Fruit fly (Drosophila melanogaster) whole organism, embryonic: Measurements from ENCODE around the gene CG5853.

Experiments
- Antp ChIP-seq: fragments of 200-800 bp; sonication (Bioruptor generic); optimal IDR thresholded peaks from 3 replicates; lab custom pipeline; 2016; ENCODE audit warnings: missing biosample characterization, missing genetic modification characterization
- CG10543 ChIP-seq: fragments of 200-800 bp; sonication (Bioruptor generic); optimal IDR thresholded peaks from 3 replicates; lab custom pipeline; 2017; ENCODE audit warnings: missing biosample characterization, mild to moderate bottlenecking, missing genetic modification characterization, moderate library complexity
- CG11504 ChIP-seq: fragments of 200-800 bp; sonication (Bioruptor generic); optimal IDR thresholded peaks from 3 replicates; lab custom pipeline; 2019; ENCODE audit warnings: missing biosample characterization, mild to moderate bottlenecking, missing genetic modification characterization, moderate library complexity
- CG12391 ChIP-seq: fragments of 200-800 bp; sonication (Bioruptor generic); optimal IDR thresholded peaks from 3 replicates; lab custom pipeline; 2018; ENCODE audit warnings: missing biosample characterization, mild to moderate bottlenecking, missing genetic modification characterization, moderate library complexity
- CG12769 ChIP-seq: fragments of 200-800 bp; sonication (Bioruptor generic); optimal IDR thresholded peaks from 2 replicates; lab custom pipeline; 2019; ENCODE audit warnings: missing biosample characterization, mild to moderate bottlenecking, missing genetic modification characterization, moderate library complexity
- CG16779 ChIP-seq: fragments of 200-800 bp; sonication (Bioruptor generic); IDR thresholded peaks from 2 replicates; pipeline ENCODE4 v1.3.6; 2022; ENCODE audit warnings: missing biosample characterization, missing genetic modification characterization
- CG17802 ChIP-seq: fragments of 200-800 bp; sonication (Bioruptor generic); optimal IDR thresholded peaks from 2 replicates; lab custom pipeline; 2018; ENCODE audit warnings: missing biosample characterization, mild to moderate bottlenecking, missing genetic modification characterization, moderate library complexity
- CG18011 ChIP-seq: fragments of 200-800 bp; sonication (Bioruptor generic); optimal IDR thresholded peaks from 2 replicates; lab custom pipeline; 2017; ENCODE audit warnings: missing biosample characterization, missing genetic modification characterization, mild to moderate bottlenecking, moderate library complexity, missing genotype
- CG3065 ChIP-seq: fragments of 200-800 bp; sonication (Bioruptor generic); optimal IDR thresholded peaks from 2 replicates; lab custom pipeline; 2016; ENCODE audit warnings: missing biosample characterization, missing genetic modification characterization
- CG31388 ChIP-seq: fragments of 200-800 bp; sonication (Bioruptor generic); optimal IDR thresholded peaks from 2 replicates; lab custom pipeline; 2016; ENCODE audit warnings: missing biosample characterization, missing genetic modification characterization
- CG34422 ChIP-seq: fragments of 200-800 bp; sonication (Bioruptor generic); IDR thresholded peaks from 3 replicates; pipeline ENCODE4 v1.3.6; 2022; ENCODE audit warnings: missing biosample characterization, missing genetic modification characterization
- CG4360 ChIP-seq: fragments of 200-800 bp; sonication (Bioruptor generic); IDR thresholded peaks from 2 replicates; pipeline ENCODE4 v1.3.6; 2022; ENCODE audit warnings: missing biosample characterization, missing genetic modification characterization
- CG6175 ChIP-seq: fragments of 200-800 bp; sonication (Bioruptor generic); IDR thresholded peaks from 3 replicates; pipeline ENCODE4 v1.3.6; 2022; ENCODE audit warnings: missing biosample characterization, missing genetic modification characterization
- CG6683 ChIP-seq: fragments of 200-800 bp; sonication (Bioruptor generic); optimal IDR thresholded peaks from 2 replicates; lab custom pipeline; 2017; ENCODE audit warnings: missing biosample characterization, mild to moderate bottlenecking, missing genetic modification characterization, missing genetic modification reagents
- CG9609 ChIP-seq: fragments of 200-800 bp; sonication (Bioruptor generic); optimal IDR thresholded peaks from 3 replicates; lab custom pipeline; 2016; ENCODE audit warnings: missing biosample characterization, missing genetic modification characterization
- CG9817 ChIP-seq: fragments of 200-800 bp; sonication (Bioruptor generic); optimal IDR thresholded peaks from 2 replicates; lab custom pipeline; 2018; ENCODE audit warnings: missing biosample characterization, mild to moderate bottlenecking, missing genetic modification characterization, moderate library complexity
- Fer3 ChIP-seq: fragments of 200-800 bp; sonication (Bioruptor generic); optimal IDR thresholded peaks from 2 replicates; lab custom pipeline; 2018; ENCODE audit warnings: missing biosample characterization, mild to moderate bottlenecking, missing genetic modification characterization, moderate library complexity
- HHEX ChIP-seq: fragments of 200-800 bp; sonication (Bioruptor generic); optimal IDR thresholded peaks from 3 replicates; lab custom pipeline; 2017; ENCODE audit warnings: missing biosample characterization, mild to moderate bottlenecking, missing genetic modification characterization, missing genetic modification reagents
- HLH4C ChIP-seq: fragments of 200-800 bp; sonication (Bioruptor generic); IDR thresholded peaks from 3 replicates; pipeline ENCODE4 v1.3.6; 2022; ENCODE audit warnings: missing biosample characterization, missing genetic modification characterization; ENCODE audit not compliant: partially characterized antibody
- Hr39 ChIP-seq: fragments of >200 bp; optimal IDR thresholded peaks from 2 replicates; lab custom pipeline; 2017
- MESR4 ChIP-seq: fragments of 200-800 bp; sonication (Bioruptor generic); optimal IDR thresholded peaks from 2 replicates; lab custom pipeline; 2018; ENCODE audit warnings: missing biosample characterization, mild to moderate bottlenecking, missing genetic modification characterization, moderate library complexity
- Vsx1 ChIP-seq: fragments of 200-800 bp; sonication (Bioruptor generic); optimal IDR thresholded peaks from 2 replicates; lab custom pipeline; 2017; ENCODE audit warnings: missing biosample characterization, mild to moderate bottlenecking, missing genetic modification characterization, missing genetic modification reagents
- ap ChIP-seq: fragments of 200-800 bp; sonication (Bioruptor generic); IDR thresholded peaks from 2 replicates; pipeline ENCODE4 v1.3.6; 2022; ENCODE audit warnings: missing biosample characterization, missing genetic modification characterization
- ato ChIP-seq: fragments of 200-800 bp; sonication (Bioruptor generic); IDR thresholded peaks from 2 replicates; pipeline ENCODE4 v1.3.6; 2022; ENCODE audit warnings: missing biosample characterization, missing genetic modification characterization; ENCODE audit not compliant: partially characterized antibody
- cad ChIP-seq: fragments of >200 bp; optimal IDR thresholded peaks from 2 replicates; lab custom pipeline; 2017; ENCODE audit warnings: missing biosample characterization, missing genetic modification characterization
- cas ChIP-seq: fragments of 200-800 bp; sonication (Bioruptor generic); IDR thresholded peaks from 2 replicates; pipeline ENCODE4 v1.3.6; 2022; ENCODE audit warnings: missing biosample characterization, missing genetic modification characterization
- chm ChIP-seq: fragments of 200-800 bp; sonication (Bioruptor generic); IDR thresholded peaks from 2 replicates; pipeline ENCODE4 v1.3.6; 2022; ENCODE audit warnings: missing biosample characterization, missing genetic modification characterization
- crc ChIP-seq: fragments of 200-800 bp; sonication (Bioruptor generic); optimal IDR thresholded peaks from 2 replicates; lab custom pipeline; 2016; ENCODE audit warnings: missing biosample characterization, missing genetic modification characterization
- croc ChIP-seq: fragments of 200-800 bp; sonication (Bioruptor generic); conservative IDR thresholded peaks from 3 replicates; pipeline ENCODE4 v1.3.6; 2022; ENCODE audit warnings: missing biosample characterization, missing genetic modification characterization
- dan ChIP-seq: fragments of 200-800 bp; sonication (Bioruptor generic); IDR thresholded peaks from 2 replicates; pipeline ENCODE4 v1.3.6; 2022; ENCODE audit warnings: missing biosample characterization, missing genetic modification characterization
- en ChIP-seq: fragments of 200-800 bp; sonication (Bioruptor generic); optimal IDR thresholded peaks from 2 replicates; lab custom pipeline; 2016; ENCODE audit warnings: missing biosample characterization, missing genetic modification characterization
- gfzf ChIP-seq: fragments of 200-800 bp; sonication (Bioruptor generic); optimal IDR thresholded peaks from 2 replicates; lab custom pipeline; 2016; ENCODE audit warnings: missing biosample characterization, mild to moderate bottlenecking, missing genetic modification characterization, moderate library complexity
- gsb ChIP-seq: fragments of 200-800 bp; sonication (Bioruptor generic); IDR thresholded peaks from 2 replicates; pipeline ENCODE4 v1.3.6; 2022; ENCODE audit warnings: missing biosample characterization, missing genetic modification characterization
- jigr1 ChIP-seq: fragments of 200-800 bp; sonication (Bioruptor generic); IDR thresholded peaks from 3 replicates; pipeline ENCODE4 v1.3.6; 2022; ENCODE audit warnings: missing biosample characterization, missing genetic modification characterization
- kni ChIP-seq: fragments of 200-800 bp; sonication (Bioruptor generic); optimal IDR thresholded peaks from 3 replicates; lab custom pipeline; 2017; ENCODE audit warnings: mild to moderate bottlenecking, missing biosample characterization, missing genetic modification reagents, missing genetic modification characterization
- lbe ChIP-seq: fragments of 200-800 bp; sonication (Bioruptor generic); optimal IDR thresholded peaks from 2 replicates; lab custom pipeline; 2016; ENCODE audit warnings: missing biosample characterization, mild to moderate bottlenecking, missing genetic modification characterization
- lov ChIP-seq, 2 experiments: fragments of 200-800 bp in 1 of 2; fragments of >200 bp in 1 of 2; sonication (Bioruptor generic) in 1 of 2; IDR thresholded peaks in 1 of 2; optimal IDR thresholded peaks in 1 of 2; 2 replicates in 1 of 2; 3 replicates in 1 of 2; pipeline versions ENCODE4 v1.3.6 to Lab custom; 2017 to 2022; ENCODE audit warnings: missing biosample characterization in 1 of 2, missing genetic modification characterization in 1 of 2
- maf-S ChIP-seq: fragments of 200-800 bp; sonication (Bioruptor generic); optimal IDR thresholded peaks from 2 replicates; lab custom pipeline; 2016; ENCODE audit warnings: missing biosample characterization, missing genetic modification characterization
- nau ChIP-seq: fragments of 200-800 bp; sonication (Bioruptor generic); optimal IDR thresholded peaks from 3 replicates; lab custom pipeline; 2017; ENCODE audit warnings: missing biosample characterization, mild to moderate bottlenecking, missing genetic modification characterization, missing genetic modification reagents
- pan ChIP-seq, 4 experiments: fragments of >200 bp in 3 of 4; fragments of 200-800 bp in 1 of 4; sonication (Bioruptor generic) in 1 of 4; optimal IDR thresholded peaks in 3 of 4; IDR thresholded peaks in 1 of 4; 2 replicates each; pipeline versions ENCODE4 v1.3.6 to Lab custom; 2017 to 2022; ENCODE audit warnings: missing biosample characterization in 2 of 4, missing genetic modification characterization in 2 of 4, mixed read lengths in 1 of 4
- phol ChIP-seq: fragments of 200-800 bp; sonication (Bioruptor generic); optimal IDR thresholded peaks from 3 replicates; lab custom pipeline; 2018; ENCODE audit warnings: missing biosample characterization, mild to moderate bottlenecking, missing genetic modification characterization, moderate library complexity
- salm ChIP-seq: fragments of 200-800 bp; sonication (Bioruptor generic); optimal IDR thresholded peaks from 2 replicates; lab custom pipeline; 2018; ENCODE audit warnings: missing biosample characterization, mild to moderate bottlenecking, missing genetic modification characterization
- slou ChIP-seq: fragments of 200-800 bp; sonication (Bioruptor generic); optimal IDR thresholded peaks from 3 replicates; lab custom pipeline; 2016; ENCODE audit warnings: missing biosample characterization, missing genetic modification characterization
- sug ChIP-seq: fragments of 200-800 bp; optimal IDR thresholded peaks from 2 replicates; lab custom pipeline; 2019; ENCODE audit warnings: missing biosample characterization, mild to moderate bottlenecking, missing genetic modification characterization, moderate library complexity
- vfl ChIP-seq: fragments of 200-800 bp; sonication (Bioruptor generic); optimal IDR thresholded peaks from 2 replicates; lab custom pipeline; 2016; ENCODE audit warnings: missing biosample characterization, missing genetic modification characterization
- vnd ChIP-seq: fragments of 200-800 bp; sonication (Bioruptor generic); IDR thresholded peaks from 3 replicates; pipeline ENCODE4 v1.3.6; 2022; ENCODE audit warnings: missing biosample characterization, missing genetic modification characterization; ENCODE audit not compliant: partially characterized antibody
- zf30C ChIP-seq: fragments of 200-800 bp; sonication (Bioruptor generic); optimal IDR thresholded peaks from 3 replicates; lab custom pipeline; 2018; ENCODE audit warnings: missing biosample characterization, mild to moderate bottlenecking, missing genetic modification characterization

The CG5853 gene

dm6 chr2L:9966983-9967737 is 19.7 kb upstream of the CG5853 start, which contains the start of the genes Dref and RpL13 (continued):
- TF ChIP-seq crc (GFP tag; lab: Kevin White, UChicago) (peak; percentile 80), kni (peak; percentile 97), CG12769 (tag; lab: Kevin White, UChicago) (no peak), MESR4 (GFP tag; lab: Kevin White, UChicago) (peak; percentile 98), HHEX (GFP tag; lab: Kevin White, UChicago) (peak; percentile 94), phol (tag; lab: Kevin White, UChicago) (peak; percentile 74), en (GFP tag; lab: Kevin White, UChicago) (peak; percentile 86), maf-S (peak; percentile 78), lbe (GFP tag; lab: Kevin White, UChicago) (peak; percentile 78), dan (GFP tag; lab: Robert Waterston, UW) (no peak), Fer3 (tag; lab: Kevin White, UChicago) (peak; percentile 89), Vsx1 (GFP tag; lab: Kevin White, UChicago) (peak; percentile 93), HLH4C (peak; percentile 90; the same call in 2 of the 3 replicates), CG17802 (peak; percentile 53), CG3065 (GFP tag; lab: Kevin White, UChicago) (peak; percentile 51), CG6683 (GFP tag; lab: Kevin White, UChicago) (peak; percentile 84), ato (GFP tag; lab: Robert Waterston, UW) (no peak), nau (no peak), CG11504 (tag; lab: Kevin White, UChicago) (no peak), zf30C (GFP tag; lab: Kevin White, UChicago) (peak; percentile 63), CG9817 (tag; lab: Kevin White, UChicago) (peak; percentile 80), CG12391 (tag; lab: Kevin White, UChicago) (peak; percentile 88), sug (tag; lab: Kevin White, UChicago) (peak; percentile 90), CG34422 (GFP tag; lab: Robert Waterston, UW) (peak; percentile 77; the same call in 2 of the 3 replicates), CG10543 (peak; percentile 98), salm (peak; percentile 84), lov (optimal IDR thresholded peaks at IDR 0.05; lab: Kevin White, UChicago) (no peak), lov (GFP tag; IDR thresholded peaks at IDR 0.05; lab: Robert Waterston, UW) (peak; percentile 96), slou (GFP tag; lab: Kevin White, UChicago) (peak; percentile 21), jigr1 (GFP tag; lab: Robert Waterston, UW) (no peak), CG18011 (GFP tag; lab: Kevin White, UChicago) (peak; percentile 85), Antp (GFP tag; lab: Kevin White, UChicago) (peak; percentile 85), CG9609 (GFP tag; lab: Kevin White, UChicago) (peak; percentile 72), pan (optimal IDR thresholded peaks at IDR 0.05; lab: Kevin White, UChicago) (no peak), pan (GFP tag; optimal IDR thresholded peaks at IDR 0.05 in 1 of 2, IDR thresholded peaks at IDR 0.05 in 1 of 2) (peak in 1 of 2 experiments; percentile 75), CG6175 (GFP tag; lab: Robert Waterston, UW) (peak; percentile 79), gfzf (GFP tag; lab: Kevin White, UChicago) (peak; percentile 47), cas (GFP tag; lab: Robert Waterston, UW) (no peak), gsb (no peak), croc (GFP tag; lab: Robert Waterston, UW) (peak; percentile 20; the same call in 1 of the 3 replicates), CG16779 (GFP tag; lab: Robert Waterston, UW) (peak; percentile 59), chm (GFP tag; lab: Robert Waterston, UW) (peak; percentile 95), vnd (peak; percentile 81), ap (GFP tag; lab: Robert Waterston, UW) (peak; percentile 46), CG31388 (GFP tag; lab: Kevin White, UChicago) (peak; percentile 3), CG4360 (GFP tag; lab: Robert Waterston, UW) (0 out of 2 replicates have a peak, but pooled peaks have one; percentile 28), cad (no peak), vfl (GFP tag; lab: Kevin White, UChicago) (peak; percentile 65), Hr39 (lab: Kevin White, UChicago) (no peak)
